Fruit fly (Drosophila melanogaster) whole organism, embryonic: ENCODE results near the gene CG12546.
A peak's percentile ranks its signal among the peaks of the same experiment; 100 is the strongest.

Source experiments
- Adf1 ChIP-seq: fragments of 200-800 bp; sonication (Bioruptor generic); IDR thresholded peaks from 2 replicates; pipeline ENCODE4 v1.3.6; 2022; ENCODE audit warnings: missing biosample characterization, missing genetic modification characterization
- CG10267 ChIP-seq: fragments of 200-800 bp; sonication (Bioruptor generic); optimal IDR thresholded peaks from 2 replicates; lab custom pipeline; 2018; ENCODE audit warnings: missing biosample characterization, mild to moderate bottlenecking, missing genetic modification characterization, moderate library complexity
- CG13287 ChIP-seq: fragments of 200-800 bp; sonication (Bioruptor generic); IDR thresholded peaks from 2 replicates; pipeline ENCODE4 v1.3.6; 2022; ENCODE audit warnings: missing biosample characterization, missing genetic modification characterization; ENCODE audit not compliant: partially characterized antibody
- CG14710 ChIP-seq: fragments of 200-800 bp; sonication (Bioruptor generic); optimal IDR thresholded peaks from 3 replicates; lab custom pipeline; 2019; ENCODE audit warnings: missing biosample characterization, mild to moderate bottlenecking, missing genetic modification characterization, moderate library complexity
- CG1832 ChIP-seq: fragments of 200-800 bp; sonication (Bioruptor generic); optimal IDR thresholded peaks from 2 replicates; lab custom pipeline; 2017; ENCODE audit warnings: missing biosample characterization, mild to moderate bottlenecking, missing genetic modification characterization, inconsistent platforms
- CG2199 ChIP-seq: fragments of 200-800 bp; sonication (Bioruptor generic); IDR thresholded peaks from 3 replicates; pipeline ENCODE4 v1.3.6; 2022; ENCODE audit warnings: missing biosample characterization, missing genetic modification characterization
- CG2712 ChIP-seq: fragments of 200-800 bp; optimal IDR thresholded peaks from 3 replicates; lab custom pipeline; 2019; ENCODE audit warnings: missing biosample characterization, mild to moderate bottlenecking, missing genetic modification characterization, moderate library complexity
- CG30020 ChIP-seq: fragments of 200-800 bp; optimal IDR thresholded peaks from 2 replicates; lab custom pipeline; 2019; ENCODE audit warnings: missing biosample characterization, mild to moderate bottlenecking, missing genetic modification characterization, moderate library complexity
- CG3065 ChIP-seq: fragments of 200-800 bp; sonication (Bioruptor generic); optimal IDR thresholded peaks from 2 replicates; lab custom pipeline; 2016; ENCODE audit warnings: missing biosample characterization, missing genetic modification characterization
- CG32772 ChIP-seq: fragments of 200-800 bp; sonication (Bioruptor generic); IDR thresholded peaks from 2 replicates; pipeline ENCODE4 v1.3.6; 2022; ENCODE audit warnings: missing biosample characterization, missing genetic modification characterization
- CG3995 ChIP-seq: fragments of 200-800 bp; sonication (Bioruptor generic); optimal IDR thresholded peaks from 3 replicates; lab custom pipeline; 2016; ENCODE audit warnings: missing biosample characterization, missing genetic modification characterization
- CG5180 ChIP-seq: fragments of 200-800 bp; sonication (Bioruptor generic); optimal IDR thresholded peaks from 3 replicates; lab custom pipeline; 2017; ENCODE audit warnings: missing biosample characterization, missing genetic modification characterization, mild to moderate bottlenecking, moderate library complexity, missing genetic modification reagents
- CG7357 ChIP-seq: fragments of 200-800 bp; sonication (Bioruptor generic); IDR thresholded peaks from 3 replicates; pipeline ENCODE4 v1.3.6; 2022; ENCODE audit warnings: missing biosample characterization, missing genetic modification characterization
- CkIIα-i1 ChIP-seq: fragments of 200-800 bp; sonication (Bioruptor generic); IDR thresholded peaks from 2 replicates; pipeline ENCODE4 v1.3.6; 2022; ENCODE audit warnings: missing biosample characterization, missing genetic modification characterization
- D ChIP-seq, 2 experiments: fragments of 200-800 bp in 1 of 2; fragments of >200 bp in 1 of 2; sonication (Bioruptor generic) in 1 of 2; optimal IDR thresholded peaks; 2 replicates in 1 of 2; 3 replicates in 1 of 2; lab custom pipeline; 2017; ENCODE audit warnings: mild to moderate bottlenecking in 1 of 2, missing biosample characterization in 1 of 2, missing genetic modification characterization in 1 of 2, missing genetic modification reagents in 1 of 2
- D19B ChIP-seq: fragments of 200-800 bp; sonication (Bioruptor generic); optimal IDR thresholded peaks from 2 replicates; lab custom pipeline; 2017; ENCODE audit warnings: missing biosample characterization, mild to moderate bottlenecking, missing genetic modification characterization
- Deaf1 ChIP-seq: fragments of 200-800 bp; optimal IDR thresholded peaks from 3 replicates; lab custom pipeline; 2019; ENCODE audit warnings: missing biosample characterization, mild to moderate bottlenecking, missing genetic modification characterization, moderate library complexity
- Dll ChIP-seq: fragments of 200-800 bp; sonication (Bioruptor generic); IDR thresholded peaks from 4 replicates; pipeline ENCODE4 v1.3.6; 2022; ENCODE audit warnings: missing biosample characterization, missing genetic modification characterization; ENCODE audit not compliant: partially characterized antibody
- Med ChIP-seq: fragments of 200-800 bp; sonication (Bioruptor generic); peaks from one replicate; lab custom pipeline; 2016; ENCODE audit warnings: missing biosample characterization, missing genetic modification characterization, mild to moderate bottlenecking, inconsistent platforms, moderate library complexity
- Nf-YB ChIP-seq: fragments of 200-800 bp; sonication (Bioruptor generic); optimal IDR thresholded peaks from 3 replicates; lab custom pipeline; 2019; ENCODE audit warnings: missing biosample characterization, mild to moderate bottlenecking, missing genetic modification characterization, moderate library complexity
- Nf-YC ChIP-seq: fragments of 200-800 bp; optimal IDR thresholded peaks from 3 replicates; lab custom pipeline; 2019; ENCODE audit warnings: missing biosample characterization, mild to moderate bottlenecking, missing genetic modification characterization, moderate library complexity
- Rfx ChIP-seq: fragments of 200-800 bp; sonication (Bioruptor generic); IDR thresholded peaks from 2 replicates; pipeline ENCODE4 v1.3.6; 2022; ENCODE audit warnings: missing biosample characterization, missing genetic modification characterization
- Sin3A ChIP-seq: fragments of >200 bp; optimal IDR thresholded peaks from 2 replicates; lab custom pipeline; 2018
- Trl ChIP-seq, 3 experiments: fragments of >200 bp in 2 of 3; fragments of 200-800 bp in 1 of 3; sonication (Bioruptor generic) in 1 of 3; optimal IDR thresholded peaks; 2 replicates in 1 of 3; 3 replicates in 2 of 3; lab custom pipeline; 2016 to 2017; ENCODE audit warnings: missing biosample characterization in 1 of 3, missing genetic modification characterization in 1 of 3
- cad ChIP-seq: fragments of >200 bp; optimal IDR thresholded peaks from 2 replicates; lab custom pipeline; 2017; ENCODE audit warnings: missing biosample characterization, missing genetic modification characterization
- cg ChIP-seq: fragments of 200-800 bp; sonication (Bioruptor generic); optimal IDR thresholded peaks from 3 replicates; lab custom pipeline; 2019; ENCODE audit warnings: missing biosample characterization, mild to moderate bottlenecking, missing genetic modification characterization, moderate library complexity
- chinmo ChIP-seq: fragments of 200-800 bp; sonication (Bioruptor generic); IDR thresholded peaks from 4 replicates; pipeline ENCODE4 v1.3.6; 2022; ENCODE audit warnings: missing biosample characterization, missing genetic modification characterization; ENCODE audit not compliant: partially characterized antibody
- ci ChIP-seq: fragments of 200-800 bp; sonication (Bioruptor generic); IDR thresholded peaks from 3 replicates; pipeline ENCODE4 v1.3.6; 2022; ENCODE audit warnings: missing biosample characterization, missing genetic modification characterization
- ewg ChIP-seq: fragments of 200-800 bp; sonication (Bioruptor generic); optimal IDR thresholded peaks from 3 replicates; lab custom pipeline; 2017; ENCODE audit warnings: mild to moderate bottlenecking, missing biosample characterization, missing genetic modification reagents, missing genetic modification characterization
- gfzf ChIP-seq: fragments of 200-800 bp; sonication (Bioruptor generic); optimal IDR thresholded peaks from 2 replicates; lab custom pipeline; 2016; ENCODE audit warnings: missing biosample characterization, mild to moderate bottlenecking, missing genetic modification characterization, moderate library complexity
- nau ChIP-seq: fragments of 200-800 bp; sonication (Bioruptor generic); optimal IDR thresholded peaks from 3 replicates; lab custom pipeline; 2017; ENCODE audit warnings: missing biosample characterization, mild to moderate bottlenecking, missing genetic modification characterization, missing genetic modification reagents
- phol ChIP-seq: fragments of 200-800 bp; sonication (Bioruptor generic); optimal IDR thresholded peaks from 3 replicates; lab custom pipeline; 2018; ENCODE audit warnings: missing biosample characterization, mild to moderate bottlenecking, missing genetic modification characterization, moderate library complexity
- pros ChIP-seq: fragments of 200-800 bp; sonication (Bioruptor generic); optimal IDR thresholded peaks from 3 replicates; lab custom pipeline; 2019; ENCODE audit warnings: missing biosample characterization, mild to moderate bottlenecking, missing genetic modification characterization, moderate library complexity
- sd ChIP-seq: fragments of 200-800 bp; sonication (Bioruptor generic); optimal IDR thresholded peaks from 3 replicates; lab custom pipeline; 2018; ENCODE audit warnings: missing biosample characterization, mild to moderate bottlenecking, missing genetic modification characterization, moderate library complexity
- seq ChIP-seq: fragments of 200-800 bp; sonication (Bioruptor generic); IDR thresholded peaks from 2 replicates; pipeline ENCODE4 v1.3.6; 2022; ENCODE audit warnings: missing biosample characterization, missing genetic modification characterization
- ssp ChIP-seq: fragments of 200-800 bp; sonication (Bioruptor generic); IDR thresholded peaks from 2 replicates; pipeline ENCODE4 v1.3.6; 2022; ENCODE audit warnings: missing biosample characterization, missing genetic modification characterization
- stwl ChIP-seq: fragments of 200-800 bp; sonication (Bioruptor generic); optimal IDR thresholded peaks from 3 replicates; lab custom pipeline; 2018; ENCODE audit warnings: missing biosample characterization, mild to moderate bottlenecking, missing genetic modification characterization, moderate library complexity
- tll ChIP-seq, 2 experiments: fragments of 200-800 bp in 1 of 2; fragments of >200 bp in 1 of 2; sonication (Bioruptor generic) in 1 of 2; optimal IDR thresholded peaks; 2 replicates each; lab custom pipeline; 2017 to 2019; ENCODE audit warnings: missing biosample characterization in 2 of 2, missing genetic modification characterization in 2 of 2, mild to moderate bottlenecking in 1 of 2, moderate library complexity in 1 of 2
- twi ChIP-seq: fragments of 200-800 bp; optimal IDR thresholded peaks from 2 replicates; lab custom pipeline; 2019; ENCODE audit warnings: missing biosample characterization, mild to moderate bottlenecking, missing genetic modification characterization, moderate library complexity

CG12546 gene

dm6 chr3L:22724046-22724771 lies 30.6 kb upstream of the CG12546 start:
- TF ChIP-seq ewg (GFP tag; lab: Kevin White, UChicago) (peak; percentile 13), CG2712 (peak; percentile 1), Sin3A (no peak), D19B (GFP tag; lab: Kevin White, UChicago) (peak; percentile 62), pros (GFP tag; lab: Kevin White, UChicago) (peak; percentile 90), cad (GFP tag; lab: Kevin White, UChicago) (peak; percentile 81), CG30020 (tag; lab: Kevin White, UChicago) (peak; percentile 3), CkIIα-i1 (no peak), CG32772 (no peak), ci (GFP tag; lab: Robert Waterston, UW) (0 out of 3 replicates have a peak, but pooled peaks have one; percentile 34), ssp (GFP tag; lab: Robert Waterston, UW) (peak; percentile 38), CG3065 (peak; percentile 40), CG5180 (GFP tag; lab: Kevin White, UChicago) (no peak), Deaf1 (tag; lab: Kevin White, UChicago) (peak; percentile 76), stwl (tag; lab: Kevin White, UChicago) (peak; percentile 59), Dll (0 out of 4 replicates have a peak, but pooled peaks have one; percentile 27), CG10267 (tag; lab: Kevin White, UChicago) (peak; percentile 58), CG14710 (tag; lab: Kevin White, UChicago) (no peak), CG1832 (GFP tag; lab: Kevin White, UChicago) (peak; percentile 30), sd (tag; lab: Kevin White, UChicago) (peak; percentile 81), phol (tag; lab: Kevin White, UChicago) (peak; percentile 25), D (optimal IDR thresholded peaks at IDR 0.05; lab: Kevin White, UChicago) (no peak), D (GFP tag; optimal IDR thresholded peaks at IDR 0.05; lab: Kevin White, UChicago) (no peak), CG13287 (GFP tag; lab: Robert Waterston, UW) (peak; percentile 36), tll (GFP tag; optimal IDR thresholded peaks at IDR 0.05; lab: Kevin White, UChicago) (peak in 1 of 2 experiments; percentile 59), Med (GFP tag; lab: Kevin White, UChicago) (peak; percentile 70), cg (GFP tag; lab: Kevin White, UChicago) (peak; percentile 2), CG2199 (GFP tag; lab: Robert Waterston, UW) (peak; percentile 75; the same call in 1 of the 3 replicates), gfzf (GFP tag; lab: Kevin White, UChicago) (no peak), seq (GFP tag; lab: Robert Waterston, UW) (peak; percentile 59; the same call in 1 of the 2 replicates), nau (GFP tag; lab: Kevin White, UChicago) (no peak), Rfx (GFP tag; lab: Robert Waterston, UW) (peak; percentile 16; the same call in 1 of the 2 replicates), Trl (optimal IDR thresholded peaks at IDR 0.05; lab: Kevin White, UChicago) (peak; percentile 19 to 28), Trl (GFP tag; optimal IDR thresholded peaks at IDR 0.05; lab: Kevin White, UChicago) (no peak), Nf-YC (tag; lab: Kevin White, UChicago) (peak; percentile 96), twi (tag; lab: Kevin White, UChicago) (peak; percentile 87), Nf-YB (GFP tag; lab: Kevin White, UChicago) (peak; percentile 97), CG7357 (peak; percentile 33; the same call in 1 of the 3 replicates), CG3995 (GFP tag; lab: Kevin White, UChicago) (no peak), Adf1 (0 out of 2 replicates have a peak, but pooled peaks have one; percentile 27), chinmo (GFP tag; lab: Robert Waterston, UW) (0 out of 4 replicates have a peak, but pooled peaks have one; percentile 39)
